In the genomic region with DNA sequence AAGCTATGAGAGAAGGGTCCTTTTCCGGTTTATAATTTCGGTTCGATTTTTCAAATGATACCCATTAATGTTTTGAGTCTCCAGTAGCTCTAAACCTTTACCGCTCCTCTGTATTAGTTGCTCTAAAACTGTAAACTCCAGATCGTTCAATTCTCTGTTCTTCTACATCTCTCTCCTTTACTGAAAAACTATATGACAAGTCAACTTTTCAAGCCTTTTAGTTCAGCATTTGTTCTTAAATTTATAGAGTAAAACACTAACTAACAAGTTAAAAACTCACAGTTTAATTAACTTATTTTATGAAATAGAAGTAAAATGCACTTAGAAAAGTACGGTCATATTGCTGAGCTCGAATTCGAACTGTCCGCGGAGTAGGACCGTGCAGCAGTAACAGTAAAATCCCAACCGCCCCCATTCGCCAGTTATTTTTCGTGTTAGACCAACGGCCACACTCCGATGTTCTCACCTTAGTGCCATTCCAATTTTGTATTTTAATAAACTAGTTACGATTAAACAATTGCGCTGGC, we compare ENCODE assay signal across 3 fruit fly cellular contexts.
TF ChIP-seq lines count a peak whose summit lies in the region.

No protein-coding gene starts in this region.

- TF ChIP-seq CTCF in whole organism, embryonic (GFP tag; optimal IDR thresholded peaks at IDR 0.05; lab: Kevin White, UChicago), result no peak

TF ChIP-seq in whole organism, embryonic, 481 proteins besides CTCF, POLR2A, EP300 and RAD21 (continues in another document):
- TF ChIP-seq E2f2 (GFP tag; IDR thresholded peaks at IDR 0.05; lab: Robert Waterston, UW), result peak; percentile 84
- TF ChIP-seq Dek (tag; optimal IDR thresholded peaks at IDR 0.05; lab: Kevin White, UChicago), result no peak
- no peak for TF ChIP-seq CG6854 (GFP tag; optimal IDR thresholded peaks at IDR 0.05; lab: Kevin White, UChicago)
- TF ChIP-seq Drgx (GFP tag; IDR thresholded peaks at IDR 0.05; lab: Robert Waterston, UW), result no peak
- TF ChIP-seq Scr (GFP tag; IDR thresholded peaks at IDR 0.05; lab: Robert Waterston, UW; ENCODE audit: partially characterized antibody), result peak; percentile 29; the same call in 1 of the 2 replicates
- no peak for TF ChIP-seq CG4282 (GFP tag; optimal IDR thresholded peaks at IDR 0.05; lab: Kevin White, UChicago)
- no peak for TF ChIP-seq sc (optimal IDR thresholded peaks at IDR 0.05; lab: Kevin White, UChicago)
- no peak for TF ChIP-seq sc (GFP tag; optimal IDR thresholded peaks at IDR 0.05; lab: Kevin White, UChicago)
- TF ChIP-seq kay (GFP tag; optimal IDR thresholded peaks at IDR 0.05; lab: Kevin White, UChicago), result no peak
- TF ChIP-seq h (optimal IDR thresholded peaks at IDR 0.05; lab: Kevin White, UChicago), result no peak
- TF ChIP-seq bowl (GFP tag; IDR thresholded peaks at IDR 0.05; lab: Robert Waterston, UW), result no peak
- peak; percentile 30 for TF ChIP-seq sug (tag; optimal IDR thresholded peaks at IDR 0.05; lab: Kevin White, UChicago)
- peak; percentile 17 for TF ChIP-seq her (GFP tag; optimal IDR thresholded peaks at IDR 0.05; lab: Kevin White, UChicago)
- TF ChIP-seq Lim3 (GFP tag; IDR thresholded peaks at IDR 0.05; lab: Robert Waterston, UW), result no peak
- no peak for TF ChIP-seq crp (GFP tag; optimal IDR thresholded peaks at IDR 0.05; lab: Kevin White, UChicago)
- no peak for TF ChIP-seq run (tag; optimal IDR thresholded peaks at IDR 0.05; lab: Kevin White, UChicago)
- peak; percentile 46 for TF ChIP-seq Hmr (GFP tag; optimal IDR thresholded peaks at IDR 0.05; lab: Kevin White, UChicago)
- TF ChIP-seq pnt (GFP tag; optimal IDR thresholded peaks at IDR 0.05; lab: Kevin White, UChicago), result no peak
- peak; percentile 77 for TF ChIP-seq Dp (GFP tag; optimal IDR thresholded peaks at IDR 0.05; lab: Kevin White, UChicago)
- no peak for TF ChIP-seq NFAT (GFP tag; IDR thresholded peaks at IDR 0.05; lab: Robert Waterston, UW)
- TF ChIP-seq CG11085 (GFP tag; IDR thresholded peaks at IDR 0.05; lab: Robert Waterston, UW), result no peak
- no peak for TF ChIP-seq aop (GFP tag; IDR thresholded peaks at IDR 0.05; lab: Robert Waterston, UW)
- TF ChIP-seq ro (GFP tag; IDR thresholded peaks at IDR 0.05; lab: Robert Waterston, UW), result no peak
- TF ChIP-seq CG14441 (GFP tag; IDR thresholded peaks at IDR 0.05; lab: Robert Waterston, UW), result no peak
- TF ChIP-seq nerfin-1 (tag; optimal IDR thresholded peaks at IDR 0.05; lab: Kevin White, UChicago), result no peak
- TF ChIP-seq CG9609 (GFP tag; optimal IDR thresholded peaks at IDR 0.05; lab: Kevin White, UChicago), result no peak
- no peak for TF ChIP-seq CG12219 (GFP tag; optimal IDR thresholded peaks at IDR 0.05; lab: Kevin White, UChicago)
- TF ChIP-seq Fer1 (GFP tag; optimal IDR thresholded peaks at IDR 0.05; lab: Kevin White, UChicago), result no peak
- TF ChIP-seq CG1603 (tag; optimal IDR thresholded peaks at IDR 0.05; lab: Kevin White, UChicago), result peak; percentile 52
- TF ChIP-seq gcm (GFP tag; optimal IDR thresholded peaks at IDR 0.05; lab: Kevin White, UChicago), result no peak

TF ChIP-seq in whole organism, prepupa, 60 proteins besides CTCF, POLR2A, EP300 and RAD21:
- TF ChIP-seq svp (GFP tag; lab: Kevin White, UChicago), result peak; percentile 27
- TF ChIP-seq Smox (GFP tag; optimal IDR thresholded peaks at IDR 0.05; lab: Kevin White, UChicago), result no peak
- peak; percentile 60 for TF ChIP-seq Eip78C (GFP tag; lab: Kevin White, UChicago)
- TF ChIP-seq CG4318 (GFP tag; optimal IDR thresholded peaks at IDR 0.05; lab: Kevin White, UChicago), result no peak
- TF ChIP-seq CG11902 (GFP tag; optimal IDR thresholded peaks at IDR 0.05; lab: Kevin White, UChicago), result no peak
- peak; percentile 10 for TF ChIP-seq topi (GFP tag; optimal IDR thresholded peaks at IDR 0.05; lab: Kevin White, UChicago)
- no peak for TF ChIP-seq CG11762 (GFP tag; optimal IDR thresholded peaks at IDR 0.05; lab: Kevin White, UChicago; ENCODE audit: insufficient read depth)
TF ChIP-seq in whole organism, prepupa: peak in this region for 3.

TF ChIP-seq in whole organism, wandering third instar larva, 38 proteins besides CTCF, POLR2A, EP300 and RAD21:
- TF ChIP-seq foxo (GFP tag; optimal IDR thresholded peaks at IDR 0.05; lab: Kevin White, UChicago), result peak in 1 of 2 experiments; percentile 7
- TF ChIP-seq Myc (optimal IDR thresholded peaks at IDR 0.05; lab: Kevin White, UChicago), result peak; percentile 16
- TF ChIP-seq rgr (GFP tag; optimal IDR thresholded peaks at IDR 0.05; lab: Kevin White, UChicago), result peak; percentile 1
- TF ChIP-seq Hr83 (GFP tag; optimal IDR thresholded peaks at IDR 0.05; lab: Kevin White, UChicago; ENCODE audit: poor library complexity, severe bottlenecking), result no peak
